Worm (Caenorhabditis elegans) whole organism, mixed stage, embryonic: ENCODE data around the gene F09F9.1.

Experiments
- hlh-1 ChIP-seq: fragments of 150-350 bp; optimal IDR thresholded peaks from 2 replicates; lab custom pipeline; 2014; ENCODE audit warnings: missing biosample characterization, missing genetic modification reagents, missing genetic modification characterization
- nhr-12 ChIP-seq: fragments of 150-350 bp; optimal IDR thresholded peaks from 2 replicates; lab custom pipeline; 2014; ENCODE audit warnings: missing biosample characterization, missing genetic modification characterization
- nhr-237 ChIP-seq: fragments of 150-350 bp; optimal IDR thresholded peaks from 2 replicates; lab custom pipeline; 2014; ENCODE audit warnings: missing biosample characterization, missing genetic modification characterization
- nhr-28 ChIP-seq: fragments of 150-350 bp; optimal IDR thresholded peaks from 2 replicates; lab custom pipeline; 2014; ENCODE audit warnings: missing biosample characterization, missing genetic modification characterization
- pha-4 ChIP-seq: fragments of 150-350 bp; optimal IDR thresholded peaks from 2 replicates; lab custom pipeline; 2018; ENCODE audit warnings: missing biosample characterization, missing genetic modification reagents, missing genetic modification characterization
- unc-39 ChIP-seq: fragments of 150-350 bp; optimal IDR thresholded peaks from 2 replicates; lab custom pipeline; 2014; ENCODE audit warnings: missing biosample characterization, missing genetic modification characterization
- unc-62 ChIP-seq: fragments of 150-350 bp; optimal IDR thresholded peaks from 2 replicates; lab custom pipeline; 2014; ENCODE audit warnings: missing biosample characterization, missing genetic modification reagents, missing genetic modification characterization

ce11 chrX:4103071-4103470 lies 12.1 kb upstream of the F09F9.1 start:
- TF ChIP-seq unc-62 (GFP tag; lab: Kevin White, UChicago), result no peak
- TF ChIP-seq hlh-1, result no peak
- no peak for TF ChIP-seq nhr-237
- no peak for TF ChIP-seq pha-4 (tag; lab: Kevin White, UChicago)
- no peak for TF ChIP-seq nhr-28 (tag; lab: Kevin White, UChicago)
- no peak for TF ChIP-seq unc-39 (tag; lab: Kevin White, UChicago)
- no peak for TF ChIP-seq nhr-12 (tag; lab: Kevin White, UChicago)
